Worm (Caenorhabditis elegans) whole organism, late embryonic: ENCODE measurements around the gene B0222.15.

ENCODE experiments used
- ceh-2 ChIP-seq: sonication (generic microtip); optimal IDR thresholded peaks from 2 replicates; lab custom pipeline; 2016; ENCODE audit warnings: missing genotype, missing genetic modification characterization, missing compliant biosample characterization
- ceh-48 ChIP-seq: sonication (generic microtip); optimal IDR thresholded peaks from 2 replicates; lab custom pipeline; 2016; ENCODE audit warnings: missing genetic modification characterization, inconsistent platforms, missing compliant biosample characterization
- ceh-6 ChIP-seq: fragments of 200-800 bp; sonication (Bioruptor generic); optimal IDR thresholded peaks from 2 replicates; lab custom pipeline; 2018; ENCODE audit warnings: mild to moderate bottlenecking, missing genetic modification characterization, missing compliant biosample characterization
- elt-2 ChIP-seq: sonication (generic microtip); optimal IDR thresholded peaks from 2 replicates; lab custom pipeline; 2016; ENCODE audit warnings: missing genetic modification reagents, missing genetic modification characterization, missing compliant biosample characterization
- nfya-1 ChIP-seq: sonication (generic microtip); optimal IDR thresholded peaks from 2 replicates; lab custom pipeline; 2017; ENCODE audit warnings: missing genetic modification characterization, mild to moderate bottlenecking, missing compliant biosample characterization, antibody characterized with exemption, moderate library complexity
- tbx-7 ChIP-seq: sonication (generic microtip); optimal IDR thresholded peaks from 2 replicates; lab custom pipeline; 2016; ENCODE audit warnings: missing genotype, missing genetic modification characterization, missing compliant biosample characterization

DNA sequence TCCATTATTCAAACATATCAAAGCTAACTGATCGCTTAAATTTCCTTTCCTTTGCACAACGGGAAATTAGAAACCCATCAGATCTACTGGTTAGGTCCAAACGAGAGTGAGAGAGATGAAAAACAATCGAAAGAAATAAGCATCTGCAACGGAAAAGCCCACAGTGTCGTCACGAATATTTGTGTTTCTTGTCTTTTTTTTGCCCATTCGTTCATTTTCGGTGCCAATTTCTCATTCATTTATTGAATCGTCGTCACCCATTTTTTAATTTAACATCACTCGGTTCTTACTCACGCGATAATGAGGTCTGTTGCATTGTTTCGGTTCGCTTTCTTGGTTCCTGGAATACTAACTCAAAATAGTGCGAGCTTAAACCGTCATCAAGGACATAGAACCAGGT is 32.4 kb downstream of the B0222.15 start, which contains the start of gene F21C10.6:
- TF ChIP-seq ceh-6 (GFP tag; lab: Kevin White, UChicago) (no peak), elt-2 (tag; lab: Kevin White, UChicago) (no peak), ceh-2 (tag; lab: Kevin White, UChicago) (no peak), tbx-7 (tag; lab: Kevin White, UChicago) (no peak), ceh-48 (tag; lab: Kevin White, UChicago) (no peak), nfya-1 (no peak)
